Fruit fly (Drosophila melanogaster): ENCODE data around the gene Wdr37.

DNA sequence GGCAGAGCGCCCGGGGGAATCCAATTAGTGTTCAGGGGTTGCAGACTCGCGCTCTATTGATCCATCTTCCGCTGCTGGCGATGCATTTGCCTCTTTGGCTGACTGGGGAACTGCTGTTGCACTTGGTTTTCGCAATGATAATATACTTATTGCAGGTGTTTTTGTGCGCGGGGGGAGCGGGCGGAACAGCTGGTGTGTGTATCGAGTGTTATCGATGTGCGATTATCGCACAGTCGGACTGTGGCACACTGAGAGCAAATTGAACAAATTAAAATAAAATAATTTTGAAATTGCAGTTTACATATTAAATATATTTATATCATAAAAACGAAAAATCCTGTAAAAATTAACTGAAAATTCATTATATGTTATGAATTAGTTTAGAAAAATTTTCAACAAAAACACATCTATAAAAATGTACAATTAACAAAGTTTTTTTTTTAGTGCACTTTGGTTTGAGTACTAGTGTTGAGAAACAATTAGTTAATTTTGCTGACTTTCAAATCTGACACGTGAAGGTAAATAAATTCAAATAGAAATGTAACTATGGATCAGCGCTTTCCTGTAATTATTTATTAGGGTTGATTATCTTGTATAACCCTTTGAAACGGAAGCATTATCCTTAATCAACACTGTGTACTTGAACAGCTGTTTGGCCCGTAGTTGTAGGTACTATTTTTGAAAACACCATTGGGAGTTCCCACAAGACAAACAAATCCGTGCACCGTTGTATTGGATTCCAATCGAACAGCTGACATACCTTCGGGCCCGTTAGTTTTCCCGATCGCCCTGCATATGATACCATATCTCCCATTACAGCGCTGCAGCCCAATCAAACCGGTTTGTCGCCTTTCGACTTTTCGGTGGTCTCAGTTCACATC lies at the start of gene Wdr37, which contains the start of gene koko:
- TF ChIP-seq Sin3A (optimal IDR thresholded peaks at IDR 0.05), result no peak
- no peak for TF ChIP-seq psq (optimal IDR thresholded peaks at IDR 0.05)
- TF ChIP-seq Myc (optimal IDR thresholded peaks at IDR 0.05), result no peak
